Worm (Caenorhabditis elegans): ENCODE data around the gene F13H10.5.
A peak's percentile ranks its signal among the peaks of the same experiment; 100 is the strongest.

DNA sequence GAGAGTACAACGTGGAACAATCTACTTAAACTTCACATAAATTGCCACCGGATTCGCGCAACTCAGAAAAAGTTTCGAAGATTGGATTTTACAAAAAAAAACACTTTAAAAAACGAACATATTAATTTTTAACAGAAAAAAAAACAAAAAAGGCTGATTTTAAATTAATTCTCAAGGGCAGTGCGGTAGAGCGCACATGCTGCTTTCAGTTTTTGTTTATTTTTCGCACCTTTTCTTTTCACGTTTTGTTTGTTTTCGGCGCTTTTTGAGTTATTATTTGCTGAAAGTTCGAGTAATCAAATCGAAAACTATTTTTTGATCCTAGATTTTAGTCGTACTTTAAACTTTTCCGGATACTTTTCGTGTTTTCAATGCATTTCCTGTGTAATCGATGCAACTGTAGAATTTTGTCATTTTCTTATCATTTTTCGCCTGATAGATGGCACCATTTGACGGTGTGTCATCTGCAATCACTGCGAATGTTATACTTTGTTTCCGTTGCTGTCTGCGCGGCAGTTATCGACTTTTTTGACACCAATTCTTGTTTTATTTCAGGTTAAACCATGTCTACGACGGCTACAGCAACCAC lies 29.3 kb downstream of the F13H10.5 start, which contains the start of gene F13H10.8:
- TF ChIP-seq lsy-2 (tag; optimal IDR thresholded peaks at IDR 0.05) (peak in 1 of 2 experiments; percentile 42), ama-1 (optimal IDR thresholded peaks at IDR 0.05) (no peak), lin-13 (GFP tag; optimal IDR thresholded peaks at IDR 0.05) (peak; percentile 27), nhr-10 (tag; optimal IDR thresholded peaks at IDR 0.05) (no peak), nhr-21 (tag; optimal IDR thresholded peaks at IDR 0.05) (no peak), nhr-237 (tag; optimal IDR thresholded peaks at IDR 0.05) (no peak), unc-62 (GFP tag; optimal IDR thresholded peaks at IDR 0.05) (no peak), skn-1 (tag; optimal IDR thresholded peaks at IDR 0.05) (no peak), mdl-1 (tag; optimal IDR thresholded peaks at IDR 0.05) (no peak), sem-4 (tag; optimal IDR thresholded peaks at IDR 0.05) (no peak), nhr-6 (tag; optimal IDR thresholded peaks at IDR 0.05) (no peak)

Measured in whole organism, L2 larva.